Fruit fly (Drosophila melanogaster) whole organism, embryonic: ENCODE measurements around the gene eEF1alpha2.

Experiments
- CG12299 ChIP-seq: fragments of 200-800 bp; sonication (Bioruptor generic); optimal IDR thresholded peaks from 2 replicates; lab custom pipeline; 2018; ENCODE audit warnings: missing biosample characterization, mild to moderate bottlenecking, missing genetic modification characterization
- CG12659 ChIP-seq: fragments of 200-800 bp; sonication (Bioruptor generic); optimal IDR thresholded peaks from 3 replicates; lab custom pipeline; 2017; ENCODE audit warnings: mild to moderate bottlenecking, missing biosample characterization, missing genetic modification reagents, missing genetic modification characterization
- CG18011 ChIP-seq: fragments of 200-800 bp; sonication (Bioruptor generic); optimal IDR thresholded peaks from 2 replicates; lab custom pipeline; 2017; ENCODE audit warnings: missing biosample characterization, missing genetic modification characterization, mild to moderate bottlenecking, moderate library complexity, missing genotype
- CG2889 ChIP-seq: fragments of 200-800 bp; sonication (Bioruptor generic); IDR thresholded peaks from 3 replicates; pipeline ENCODE4 v1.3.6; 2022; ENCODE audit warnings: missing biosample characterization, missing genetic modification characterization
- gsb ChIP-seq: fragments of 200-800 bp; sonication (Bioruptor generic); IDR thresholded peaks from 2 replicates; pipeline ENCODE4 v1.3.6; 2022; ENCODE audit warnings: missing biosample characterization, missing genetic modification characterization
- ttk ChIP-seq: fragments of 200-800 bp; sonication (Bioruptor generic); IDR thresholded peaks from 2 replicates; pipeline ENCODE4 v2.1.2; 2022; ENCODE audit warnings: missing biosample characterization, missing genetic modification characterization

DNA sequence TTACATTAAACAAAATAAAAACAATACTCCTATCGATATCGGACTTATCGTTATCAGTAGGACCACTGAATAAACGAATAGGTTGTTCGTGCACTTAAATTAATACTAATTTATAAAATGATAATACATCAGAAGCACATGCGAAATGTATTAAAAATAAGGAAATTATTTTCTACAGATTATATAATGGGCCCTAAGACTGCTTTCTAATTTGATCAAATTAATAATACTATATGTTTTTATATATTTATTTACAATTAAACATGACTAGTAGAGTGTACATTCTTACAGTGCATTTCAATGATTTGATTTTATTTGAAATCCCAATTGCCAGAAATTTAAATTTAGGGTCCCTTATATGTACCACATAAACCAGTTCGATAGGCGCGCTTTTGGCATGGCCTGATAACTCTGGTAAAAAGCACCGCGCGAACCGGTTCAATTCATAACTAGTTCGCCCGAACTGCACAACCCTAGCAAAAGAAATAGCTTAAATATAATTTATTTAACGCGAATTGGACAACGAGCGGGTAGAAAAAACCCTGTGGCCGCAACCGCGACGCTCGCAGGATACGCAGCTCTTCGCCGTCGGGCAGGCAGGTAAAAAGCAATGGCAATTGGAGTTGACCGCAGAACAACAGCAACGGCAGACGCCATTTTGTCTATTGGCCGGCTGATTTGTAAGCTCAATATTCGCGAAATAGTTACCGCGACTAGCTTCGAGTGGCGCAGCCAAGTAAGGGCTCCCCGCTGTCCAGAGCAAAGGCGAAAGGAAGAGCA is 38.5 kb downstream of the eEF1alpha2 start, which contains the start of the genes CG2126 and faf:
- peak; percentile 50; the same call in 1 of the 2 replicates for TF ChIP-seq gsb (GFP tag; lab: Robert Waterston, UW)
- TF ChIP-seq CG18011 = peak; percentile 57
- peak; percentile 70 for TF ChIP-seq CG12299
- TF ChIP-seq CG12659 (GFP tag; lab: Kevin White, UChicago) = peak; percentile 91
- TF ChIP-seq ttk (GFP tag; lab: Robert Waterston, UW) = peak; percentile 88
- peak; percentile 56; the same call in 2 of the 3 replicates for TF ChIP-seq CG2889 (GFP tag; lab: Robert Waterston, UW)
